Worm (Caenorhabditis elegans) whole organism, late embryonic: ENCODE measurements around the gene atg-13.

Experiments used
- C08G9.2 ChIP-seq: sonication (generic microtip); optimal IDR thresholded peaks from 2 replicates; lab custom pipeline; 2016; ENCODE audit warnings: mild to moderate bottlenecking, missing genetic modification characterization, moderate library complexity, missing compliant biosample characterization
- K09A11.1 ChIP-seq: sonication (generic microtip); optimal IDR thresholded peaks from 2 replicates; lab custom pipeline; 2017; ENCODE audit warnings: antibody characterized with exemption, mild to moderate bottlenecking, missing genetic modification characterization, missing compliant biosample characterization; ENCODE audit not compliant: insufficient read depth
- Y22D7AL.16 ChIP-seq: sonication (generic microtip); optimal IDR thresholded peaks from 2 replicates; lab custom pipeline; 2016; ENCODE audit warnings: missing genetic modification characterization, missing compliant biosample characterization
- ceh-14 ChIP-seq: sonication (generic microtip); optimal IDR thresholded peaks from 2 replicates; lab custom pipeline; 2016; ENCODE audit warnings: missing genotype, missing genetic modification characterization, missing compliant biosample characterization
- ceh-18 ChIP-seq: sonication (generic microtip); optimal IDR thresholded peaks from 2 replicates; lab custom pipeline; 2016; ENCODE audit warnings: missing genetic modification characterization, missing compliant biosample characterization
- ceh-31 ChIP-seq: sonication (generic microtip); optimal IDR thresholded peaks from 2 replicates; lab custom pipeline; 2016; ENCODE audit warnings: missing genetic modification characterization, missing compliant biosample characterization
- gmeb-2 ChIP-seq: sonication (generic microtip); optimal IDR thresholded peaks from 2 replicates; lab custom pipeline; 2016; ENCODE audit warnings: missing genetic modification characterization, inconsistent platforms, missing compliant biosample characterization
- hlh-8 ChIP-seq: sonication (generic microtip); optimal IDR thresholded peaks from 2 replicates; lab custom pipeline; 2016; ENCODE audit warnings: missing genotype, missing genetic modification characterization, missing compliant biosample characterization
- lin-11 ChIP-seq: fragments of 200-800 bp; sonication (Bioruptor generic); optimal IDR thresholded peaks from 2 replicates; lab custom pipeline; 2018; ENCODE audit warnings: mild to moderate bottlenecking, missing genetic modification characterization, missing compliant biosample characterization
- nhr-232 ChIP-seq: sonication (generic microtip); optimal IDR thresholded peaks from 2 replicates; lab custom pipeline; 2016; ENCODE audit warnings: missing genetic modification characterization, missing compliant biosample characterization
- pros-1 ChIP-seq: fragments of 150-350 bp; optimal IDR thresholded peaks from 2 replicates; lab custom pipeline; 2014; ENCODE audit warnings: missing biosample characterization, missing genetic modification reagents, missing genetic modification characterization
- sox-4 ChIP-seq: sonication (generic microtip); optimal IDR thresholded peaks from 2 replicates; lab custom pipeline; 2017; ENCODE audit warnings: mild to moderate bottlenecking, missing genetic modification characterization, inconsistent platforms, missing compliant biosample characterization
- ttx-3 ChIP-seq: sonication (generic microtip); optimal IDR thresholded peaks from 2 replicates; lab custom pipeline; 2016; ENCODE audit warnings: missing genetic modification reagents, missing genetic modification characterization, missing compliant biosample characterization
- unc-55 ChIP-seq: sonication (generic microtip); optimal IDR thresholded peaks from 2 replicates; lab custom pipeline; 2017; ENCODE audit warnings: missing biosample characterization, missing genetic modification reagents, missing genetic modification characterization
- zip-5 ChIP-seq: sonication (generic microtip); optimal IDR thresholded peaks from 2 replicates; lab custom pipeline; 2016; ENCODE audit warnings: missing genetic modification characterization, missing compliant biosample characterization
- ztf-16 ChIP-seq: sonication (generic microtip); optimal IDR thresholded peaks from 2 replicates; lab custom pipeline; 2017; ENCODE audit warnings: missing genetic modification characterization, missing compliant biosample characterization

Gene atg-13

ce11 chrIII:8106476-8106875 is 51.5 kb downstream of the atg-13 start (continued):
- peak; percentile 58 for TF ChIP-seq ttx-3 (tag; lab: Kevin White, UChicago)
- TF ChIP-seq ceh-31 (tag; lab: Kevin White, UChicago): peak; percentile 33
- peak; percentile 34 for TF ChIP-seq pros-1 (tag; lab: Kevin White, UChicago)
- TF ChIP-seq gmeb-2 (tag; lab: Kevin White, UChicago): peak; percentile 53
- peak; percentile 73 for TF ChIP-seq ceh-18 (tag; lab: Kevin White, UChicago)
- peak; percentile 36 for TF ChIP-seq zip-5 (tag; lab: Kevin White, UChicago)
- peak; percentile 72 for TF ChIP-seq C08G9.2 (tag; lab: Kevin White, UChicago)
- TF ChIP-seq ceh-14 (tag; lab: Kevin White, UChicago): peak; percentile 69
- peak; percentile 63 for TF ChIP-seq nhr-232 (tag; lab: Kevin White, UChicago)
- peak; percentile 53 for TF ChIP-seq K09A11.1 (tag; lab: Kevin White, UChicago)
- TF ChIP-seq lin-11 (tag; lab: Kevin White, UChicago): peak; percentile 71
- TF ChIP-seq sox-4 (tag; lab: Kevin White, UChicago): peak; percentile 67
- no peak for TF ChIP-seq unc-55 (GFP tag; lab: Kevin White, UChicago)
- peak; percentile 66 for TF ChIP-seq Y22D7AL.16
- peak; percentile 46 for TF ChIP-seq ztf-16 (tag; lab: Kevin White, UChicago)
- peak; percentile 17 for TF ChIP-seq hlh-8
